Fruit fly (Drosophila melanogaster): ENCODE measurements around the gene CG16700.

CG16700 gene

dm6 chrX:17078139-17078977, 13.3 kb upstream of the CG16700 start, which contains the start of gene CG4949 (continued):
- TF ChIP-seq Deaf1 (tag; optimal IDR thresholded peaks at IDR 0.05) (no peak), vvl (GFP tag; IDR thresholded peaks at IDR 0.05) (peak; percentile 42), gt (GFP tag; IDR thresholded peaks at IDR 0.05) (no peak), br (optimal IDR thresholded peaks at IDR 0.05) (no peak), CG12659 (GFP tag; optimal IDR thresholded peaks at IDR 0.05) (no peak), CG9932 (GFP tag; IDR thresholded peaks at IDR 0.05) (no peak), lola (GFP tag; optimal IDR thresholded peaks at IDR 0.05) (no peak), CG2202 (tag; optimal IDR thresholded peaks at IDR 0.05) (no peak), Ets97D (GFP tag; optimal IDR thresholded peaks at IDR 0.05) (no peak), Hr3 (GFP tag; optimal IDR thresholded peaks at IDR 0.05) (no peak), CG11696 (GFP tag; IDR thresholded peaks at IDR 0.05) (no peak), toy (GFP tag; IDR thresholded peaks at IDR 0.05) (no peak), repo (GFP tag; optimal IDR thresholded peaks at IDR 0.05) (no peak), CG7372 (GFP tag; IDR thresholded peaks at IDR 0.05) (no peak), stc (GFP tag; IDR thresholded peaks at IDR 0.05) (peak; percentile 32; the same call in 1 of the 2 replicates), ham (GFP tag; IDR thresholded peaks at IDR 0.05) (no peak), sc (optimal IDR thresholded peaks at IDR 0.05) (no peak), sc (GFP tag; optimal IDR thresholded peaks at IDR 0.05) (no peak), CG8089 (GFP tag; optimal IDR thresholded peaks at IDR 0.05) (no peak), Oaz (GFP tag; IDR thresholded peaks at IDR 0.05) (no peak), kay (GFP tag; optimal IDR thresholded peaks at IDR 0.05) (no peak), corto (GFP tag; optimal IDR thresholded peaks at IDR 0.05) (no peak), CG14014 (GFP tag; IDR thresholded peaks at IDR 0.05) (peak; percentile 5; the same call in 1 of the 2 replicates), HLHmδ (GFP tag; optimal IDR thresholded peaks at IDR 0.05) (no peak), CG1024 (GFP tag; IDR thresholded peaks at IDR 0.05) (no peak), Ada2b (GFP tag; IDR thresholded peaks at IDR 0.05) (no peak), CG16813 (GFP tag; IDR thresholded peaks at IDR 0.05; ENCODE audit: partially characterized antibody) (peak; percentile 88), fd102C (GFP tag; optimal IDR thresholded peaks at IDR 0.05) (no peak), CG8944 (GFP tag; optimal IDR thresholded peaks at IDR 0.05) (no peak), CG1792 (GFP tag; optimal IDR thresholded peaks at IDR 0.05) (no peak), lbe (GFP tag; optimal IDR thresholded peaks at IDR 0.05) (no peak), CG3163 (GFP tag; optimal IDR thresholded peaks at IDR 0.05) (no peak), GATAe (GFP tag; conservative IDR thresholded peaks at IDR 0.05) (no peak), CG9215 (GFP tag; IDR thresholded peaks at IDR 0.05) (no peak), CG5180 (GFP tag; optimal IDR thresholded peaks at IDR 0.05) (no peak), CG10959 (GFP tag; IDR thresholded peaks at IDR 0.05) (no peak), CG30403 (GFP tag; optimal IDR thresholded peaks at IDR 0.05) (no peak), CG1602 (GFP tag; optimal IDR thresholded peaks at IDR 0.05) (no peak), CG30431 (GFP tag; optimal IDR thresholded peaks at IDR 0.05) (no peak), Nf-YB (GFP tag; optimal IDR thresholded peaks at IDR 0.05) (no peak), crc (GFP tag; optimal IDR thresholded peaks at IDR 0.05) (no peak), ap (GFP tag; IDR thresholded peaks at IDR 0.05) (no peak), CG11456 (GFP tag; IDR thresholded peaks at IDR 0.05) (no peak), bbx (GFP tag; IDR thresholded peaks at IDR 0.05; ENCODE audit: partially characterized antibody) (peak; percentile 90), C15 (GFP tag; IDR thresholded peaks at IDR 0.05) (no peak), yki (optimal IDR thresholded peaks at IDR 0.05) (no peak), CG18262 (tag; optimal IDR thresholded peaks at IDR 0.05) (peak; percentile 56), bab2 (GFP tag; optimal IDR thresholded peaks at IDR 0.05) (no peak), Fer2 (tag; optimal IDR thresholded peaks at IDR 0.05) (no peak), CG11723 (GFP tag; optimal IDR thresholded peaks at IDR 0.05) (no peak), cwo (GFP tag; optimal IDR thresholded peaks at IDR 0.05) (no peak), Nf-YC (tag; optimal IDR thresholded peaks at IDR 0.05) (peak; percentile 8)
